Worm (Caenorhabditis elegans) whole organism, mixed stage, embryonic: ENCODE measurements around the gene ptr-9.

Experiments
- M03D4.4 ChIP-seq: sonication (generic microtip); optimal IDR thresholded peaks from 2 replicates; lab custom pipeline; 2017; ENCODE audit warnings: mild to moderate bottlenecking, missing genetic modification characterization, missing compliant biosample characterization
- ceh-39 ChIP-seq: fragments of 150-350 bp; optimal IDR thresholded peaks from 2 replicates; lab custom pipeline; 2014; ENCODE audit warnings: missing biosample characterization, missing genetic modification characterization
- ceh-43 ChIP-seq: fragments of 200-800 bp; sonication (Bioruptor generic); optimal IDR thresholded peaks from 2 replicates; lab custom pipeline; 2018; ENCODE audit warnings: mild to moderate bottlenecking, missing genetic modification characterization, moderate library complexity, missing compliant biosample characterization
- ceh-83 ChIP-seq: fragments of 200-800 bp; sonication (Bioruptor generic); optimal IDR thresholded peaks from 2 replicates; lab custom pipeline; 2018; ENCODE audit warnings: mild to moderate bottlenecking, missing genetic modification characterization, missing compliant biosample characterization
- ces-1 ChIP-seq: fragments of 150-350 bp; optimal IDR thresholded peaks from 2 replicates; lab custom pipeline; 2014; ENCODE audit warnings: missing biosample characterization, missing genetic modification reagents, missing genetic modification characterization
- cnd-1 ChIP-seq: fragments of 200-800 bp; sonication (Bioruptor generic); optimal IDR thresholded peaks from 2 replicates; lab custom pipeline; 2018; ENCODE audit warnings: mild to moderate bottlenecking, missing genetic modification characterization, missing compliant biosample characterization
- elt-3 ChIP-seq: fragments of 150-350 bp; optimal IDR thresholded peaks from 2 replicates; lab custom pipeline; 2014; ENCODE audit warnings: missing biosample characterization, missing genetic modification characterization
- flh-1 ChIP-seq: fragments of 200-800 bp; sonication (Bioruptor generic); optimal IDR thresholded peaks from 2 replicates; lab custom pipeline; 2018; ENCODE audit warnings: mild to moderate bottlenecking, missing genetic modification characterization, moderate library complexity, missing compliant biosample characterization
- ham-2 ChIP-seq: fragments of 200-800 bp; sonication (Bioruptor generic); optimal IDR thresholded peaks from 2 replicates; lab custom pipeline; 2018; ENCODE audit warnings: mild to moderate bottlenecking, missing genetic modification characterization, missing compliant biosample characterization
- hlh-1 ChIP-seq: fragments of 150-350 bp; optimal IDR thresholded peaks from 2 replicates; lab custom pipeline; 2014; ENCODE audit warnings: missing biosample characterization, missing genetic modification reagents, missing genetic modification characterization
- lin-13 ChIP-seq: fragments of 150-350 bp; optimal IDR thresholded peaks from 2 replicates; lab custom pipeline; 2014; ENCODE audit warnings: missing biosample characterization, missing genetic modification characterization
- lin-32 ChIP-seq: fragments of 200-800 bp; sonication (Bioruptor generic); optimal IDR thresholded peaks from 2 replicates; lab custom pipeline; 2018; ENCODE audit warnings: mild to moderate bottlenecking, missing genetic modification characterization, missing compliant biosample characterization
- lsy-2 ChIP-seq: fragments of 150-350 bp; optimal IDR thresholded peaks from 2 replicates; lab custom pipeline; 2014; ENCODE audit warnings: missing biosample characterization, missing genetic modification characterization
- mep-1 ChIP-seq: fragments of 150-350 bp; optimal IDR thresholded peaks from 2 replicates; lab custom pipeline; 2017; ENCODE audit warnings: missing biosample characterization, missing genetic modification reagents, missing genetic modification characterization, inconsistent platforms
- mls-2 ChIP-seq: sonication (generic microtip); optimal IDR thresholded peaks from 2 replicates; lab custom pipeline; 2016; ENCODE audit warnings: mild to moderate bottlenecking, missing genetic modification characterization, moderate library complexity, missing compliant biosample characterization
- nhr-2 ChIP-seq: fragments of 150-350 bp; optimal IDR thresholded peaks from 2 replicates; lab custom pipeline; 2014; ENCODE audit warnings: missing biosample characterization, missing genetic modification characterization
- nhr-237 ChIP-seq: fragments of 150-350 bp; optimal IDR thresholded peaks from 2 replicates; lab custom pipeline; 2014; ENCODE audit warnings: missing biosample characterization, missing genetic modification characterization
- nhr-28 ChIP-seq: fragments of 150-350 bp; optimal IDR thresholded peaks from 2 replicates; lab custom pipeline; 2014; ENCODE audit warnings: missing biosample characterization, missing genetic modification characterization
- nhr-76 ChIP-seq: sonication (generic microtip); optimal IDR thresholded peaks from 2 replicates; lab custom pipeline; 2017; ENCODE audit warnings: missing biosample characterization, missing genetic modification characterization
- pha-4 ChIP-seq: fragments of 150-350 bp; optimal IDR thresholded peaks from 2 replicates; lab custom pipeline; 2018; ENCODE audit warnings: missing biosample characterization, missing genetic modification reagents, missing genetic modification characterization
- sem-2 ChIP-seq: fragments of 200-800 bp; sonication (Bioruptor generic); optimal IDR thresholded peaks from 2 replicates; lab custom pipeline; 2018; ENCODE audit warnings: mild to moderate bottlenecking, missing genetic modification characterization, missing compliant biosample characterization
- snpc-4 ChIP-seq: fragments of 150-350 bp; optimal IDR thresholded peaks from 2 replicates; lab custom pipeline; 2014; ENCODE audit warnings: missing biosample characterization, missing genetic modification characterization
- sptf-1 ChIP-seq: sonication (generic microtip); optimal IDR thresholded peaks from 2 replicates; lab custom pipeline; 2017; ENCODE audit warnings: mild to moderate bottlenecking, missing genetic modification characterization, moderate library complexity, missing compliant biosample characterization
- tbx-8 ChIP-seq: fragments of 200-800 bp; sonication (Bioruptor generic); optimal IDR thresholded peaks from 2 replicates; lab custom pipeline; 2018; ENCODE audit warnings: mild to moderate bottlenecking, missing genetic modification characterization, moderate library complexity, missing compliant biosample characterization
- unc-120 ChIP-seq: sonication (generic microtip); optimal IDR thresholded peaks from 2 replicates; lab custom pipeline; 2017; ENCODE audit warnings: missing genetic modification characterization, missing compliant biosample characterization; ENCODE audit not compliant: poor library complexity, severe bottlenecking
- unc-39 ChIP-seq: fragments of 150-350 bp; optimal IDR thresholded peaks from 2 replicates; lab custom pipeline; 2014; ENCODE audit warnings: missing biosample characterization, missing genetic modification characterization
- unc-62 ChIP-seq: fragments of 150-350 bp; optimal IDR thresholded peaks from 2 replicates; lab custom pipeline; 2014; ENCODE audit warnings: missing biosample characterization, missing genetic modification reagents, missing genetic modification characterization
- zip-8 ChIP-seq: fragments of 150-350 bp; optimal IDR thresholded peaks from 2 replicates; lab custom pipeline; 2014; ENCODE audit warnings: missing biosample characterization, missing genetic modification characterization

The ptr-9 gene

DNA sequence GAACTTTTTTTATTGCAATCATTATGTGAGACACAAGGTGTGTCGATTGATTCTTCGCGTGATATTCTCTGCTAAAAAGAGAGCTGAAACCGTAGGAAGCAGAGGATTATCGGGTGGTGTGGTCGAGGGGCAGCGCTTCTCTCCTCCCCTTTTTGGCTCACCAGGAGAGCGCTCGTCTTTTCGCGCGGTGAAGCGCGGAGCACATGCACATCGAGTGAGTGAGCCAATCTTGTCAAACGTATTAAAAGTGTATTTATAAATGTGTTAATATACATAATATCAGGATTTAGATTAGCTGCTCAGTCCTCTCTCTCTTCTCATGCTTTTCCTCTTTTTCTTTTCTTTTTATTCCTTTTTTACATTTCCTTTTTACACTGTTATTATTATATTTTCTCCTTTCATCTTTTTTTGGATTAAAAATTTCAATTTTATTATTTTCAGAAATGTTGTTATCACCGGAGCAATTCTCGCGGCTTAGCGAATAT lies 1.2 kb upstream of the ptr-9 start, which contains the start of gene dgk-3:
Gene dgk-3, plus strand, starts transcription at position 435 of the 485 bp plus-strand sequence.
- TF ChIP-seq nhr-2 (tag; lab: Kevin White, UChicago) (no peak), lsy-2 (tag; lab: Kevin White, UChicago) (no peak), unc-62 (GFP tag; lab: Kevin White, UChicago) (no peak), cnd-1 (no peak), M03D4.4 (tag; lab: Kevin White, UChicago) (no peak), unc-120 (tag; lab: Kevin White, UChicago) (no peak), mep-1 (tag; lab: Kevin White, UChicago) (no peak), mls-2 (no peak), ceh-43 (GFP tag; lab: Kevin White, UChicago) (no peak)

DNA sequence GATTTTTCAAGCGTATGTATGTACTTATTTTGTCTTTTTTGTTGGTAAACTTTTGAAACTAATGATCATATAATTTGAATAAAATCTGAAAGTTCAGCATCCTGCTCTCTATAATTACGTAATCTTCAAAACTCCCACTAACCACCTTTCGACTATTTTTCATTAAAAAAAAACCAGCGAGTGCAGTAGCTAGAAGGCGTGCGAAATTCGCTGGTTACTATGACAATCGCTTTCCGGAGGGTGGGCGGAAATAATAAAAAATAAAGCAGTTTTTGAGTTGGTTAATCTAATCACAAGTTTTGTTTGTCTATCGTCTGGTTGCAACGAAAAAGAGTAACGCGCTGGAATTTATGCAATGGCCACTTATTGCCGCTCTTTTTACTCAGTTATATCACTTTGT lies 6.7 kb downstream of the ptr-9 start, which contains the start of gene irld-34:
Gene irld-34, plus strand, starts transcription at position 301 of the 400 bp plus-strand sequence.
- no peak for TF ChIP-seq hlh-1 (tag; lab: Kevin White, UChicago)
- peak; percentile 24 for TF ChIP-seq zip-8 (tag; lab: Kevin White, UChicago)

- TF ChIP-seq unc-39 (tag; lab: Kevin White, UChicago) (no peak), nhr-237 (tag; lab: Kevin White, UChicago) (no peak), unc-120 (tag; lab: Kevin White, UChicago) (no peak), flh-1 (GFP tag; lab: Kevin White, UChicago) (no peak), ceh-39 (tag; lab: Kevin White, UChicago) (no peak), sem-2 (no peak), sptf-1 (tag; lab: Kevin White, UChicago) (no peak), ceh-43 (GFP tag; lab: Kevin White, UChicago) (no peak), hlh-1 (tag; lab: Kevin White, UChicago) (no peak), pha-4 (tag; lab: Kevin White, UChicago) (no peak), mls-2 (no peak), ces-1 (GFP tag; lab: Kevin White, UChicago) (no peak), tbx-8 (GFP tag; lab: Kevin White, UChicago) (no peak), lsy-2 (tag; lab: Kevin White, UChicago) (no peak), nhr-2 (tag; lab: Kevin White, UChicago) (no peak), ham-2 (GFP tag; lab: Kevin White, UChicago) (no peak), elt-3 (tag; lab: Kevin White, UChicago) (no peak), ceh-83 (GFP tag; lab: Kevin White, UChicago) (no peak)
These were observed 7.6 kb downstream of the ptr-9 start, which contains the start of gene nhl-1 for ce11 chrIII:9153809-9154208. Gene nhl-1, minus strand, starts transcription at chrIII:9153909.

- TF ChIP-seq snpc-4 (tag; lab: Kevin White, UChicago) (no peak), ceh-39 (tag; lab: Kevin White, UChicago) (no peak), sem-2 (no peak), unc-62 (GFP tag; lab: Kevin White, UChicago) (no peak), mep-1 (tag; lab: Kevin White, UChicago) (no peak), nhr-2 (tag; lab: Kevin White, UChicago) (no peak), sptf-1 (tag; lab: Kevin White, UChicago) (no peak), lin-13 (tag; lab: Kevin White, UChicago) (no peak), unc-120 (tag; lab: Kevin White, UChicago) (no peak), M03D4.4 (tag; lab: Kevin White, UChicago) (no peak), nhr-76 (tag; lab: Kevin White, UChicago) (no peak), pha-4 (tag; lab: Kevin White, UChicago) (no peak), lsy-2 (tag; lab: Kevin White, UChicago) (no peak), ceh-43 (GFP tag; lab: Kevin White, UChicago) (no peak), unc-39 (tag; lab: Kevin White, UChicago) (no peak), ceh-83 (GFP tag; lab: Kevin White, UChicago) (no peak), nhr-28 (tag; lab: Kevin White, UChicago) (no peak), nhr-237 (tag; lab: Kevin White, UChicago) (no peak), mls-2 (no peak), elt-3 (tag; lab: Kevin White, UChicago) (no peak)
- TF ChIP-seq, all 35 proteins: peak for 0
These were observed 8.5 kb downstream of the ptr-9 start for ce11 chrIII:9152950-9153349.

DNA sequence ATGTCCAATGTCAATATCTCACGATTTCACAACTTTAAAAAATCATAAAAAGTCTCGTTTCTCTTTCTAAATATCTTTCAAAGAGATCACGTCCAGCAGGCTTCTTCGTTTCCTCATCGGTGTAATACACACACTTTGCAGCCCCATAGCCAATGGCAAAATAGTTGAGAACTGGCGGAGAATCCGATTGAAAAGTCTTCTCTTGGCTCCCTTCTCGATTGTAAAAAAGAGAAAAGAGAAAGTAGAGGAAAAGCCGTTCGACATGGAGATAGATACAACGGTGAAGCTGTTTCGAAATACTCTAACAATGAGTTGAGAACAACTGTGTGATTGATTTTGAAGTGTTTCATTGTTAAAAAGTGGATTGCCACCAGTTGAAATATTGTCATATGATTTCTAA lies 9.7 kb downstream of the ptr-9 start:
- peak; percentile 5 for TF ChIP-seq unc-62 (GFP tag; lab: Kevin White, UChicago)
- TF ChIP-seq unc-120 (tag; lab: Kevin White, UChicago), result peak; percentile 53
- no peak for TF ChIP-seq tbx-8 (GFP tag; lab: Kevin White, UChicago)
- no peak for TF ChIP-seq lin-32 (GFP tag; lab: Kevin White, UChicago)
- peak; percentile 34 for TF ChIP-seq hlh-1 (tag; lab: Kevin White, UChicago)
- no peak for TF ChIP-seq nhr-76 (tag; lab: Kevin White, UChicago)
